Worm (Caenorhabditis elegans): Measurements from ENCODE around the gene acly-1.

DNA sequence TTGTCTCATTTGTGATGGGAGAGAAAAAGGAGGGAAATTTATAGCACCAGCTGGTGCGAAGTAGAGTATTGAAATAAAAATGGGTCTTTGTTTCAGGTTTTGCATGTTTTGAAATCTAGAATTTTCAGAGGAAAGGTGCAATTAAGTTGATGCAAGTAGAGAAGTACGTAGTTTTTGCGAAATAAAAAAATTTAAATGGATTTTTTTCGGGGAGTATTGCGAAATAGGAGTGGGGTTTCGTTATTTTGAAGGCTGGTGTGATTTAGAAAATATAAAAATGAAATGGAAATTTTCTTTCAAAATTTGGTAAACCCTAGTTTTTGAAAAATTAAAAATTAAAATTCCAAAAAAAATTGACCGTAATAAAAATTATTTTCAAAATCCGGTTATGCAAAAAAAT lies 48.8 kb downstream of the acly-1 start:
- TF ChIP-seq ces-1 (GFP tag; optimal IDR thresholded peaks at IDR 0.05): no peak
- no peak for TF ChIP-seq ceh-82 (tag; optimal IDR thresholded peaks at IDR 0.05)
- TF ChIP-seq elt-3 (tag; optimal IDR thresholded peaks at IDR 0.05): no peak
- no peak for TF ChIP-seq nhr-237 (tag; optimal IDR thresholded peaks at IDR 0.05)
- no peak for TF ChIP-seq fos-1 (tag; optimal IDR thresholded peaks at IDR 0.05)
- no peak for TF ChIP-seq unc-130 (tag; optimal IDR thresholded peaks at IDR 0.05)
- TF ChIP-seq blmp-1 (tag; optimal IDR thresholded peaks at IDR 0.05): no peak
- no peak for TF ChIP-seq unc-62 (GFP tag; optimal IDR thresholded peaks at IDR 0.05)
